Worm (Caenorhabditis elegans): ENCODE measurements around the gene R148.5.

The R148.5 gene

ce11 chrIII:3174985-3175384, 9.5 kb downstream of the R148.5 start, which contains the start of gene R148.3:
Gene R148.3 (plus strand): TSS chrIII:3175331.
- TF ChIP-seq T22C8.4 (GFP tag; IDR thresholded peaks at IDR 0.05) (peak; percentile 8; the same call in 1 of the 2 replicates), flt-1 (GFP tag; IDR thresholded peaks at IDR 0.05) (peak; percentile 86), tab-1 (GFP tag; IDR thresholded peaks at IDR 0.05) (peak; percentile 85), klf-2 (GFP tag; conservative IDR thresholded peaks at IDR 0.05) (peak; percentile 80), cog-1 (tag; optimal IDR thresholded peaks at IDR 0.05) (peak; percentile 49), ztf-29 (GFP tag; IDR thresholded peaks at IDR 0.05) (peak; percentile 78), ref-1 (GFP tag; conservative IDR thresholded peaks at IDR 0.05) (peak; percentile 64; the same call in 1 of the 2 replicates), med-1 (GFP tag; optimal IDR thresholded peaks at IDR 0.05; ENCODE audit: insufficient read depth) (peak; percentile 93), ztf-23 (GFP tag; IDR thresholded peaks at IDR 0.05) (peak; percentile 92)

ce11 chrIII:3176775-3177174, 11.3 kb downstream of the R148.5 start:
- TF ChIP-seq T22C8.4 (GFP tag; IDR thresholded peaks at IDR 0.05) (no peak), ref-1 (GFP tag; conservative IDR thresholded peaks at IDR 0.05) (no peak), ztf-29 (GFP tag; IDR thresholded peaks at IDR 0.05) (no peak), cog-1 (tag; optimal IDR thresholded peaks at IDR 0.05) (no peak), med-1 (GFP tag; optimal IDR thresholded peaks at IDR 0.05; ENCODE audit: insufficient read depth) (no peak), flt-1 (GFP tag; IDR thresholded peaks at IDR 0.05) (no peak), klf-2 (GFP tag; conservative IDR thresholded peaks at IDR 0.05) (no peak), tab-1 (GFP tag; IDR thresholded peaks at IDR 0.05) (no peak), ztf-23 (GFP tag; IDR thresholded peaks at IDR 0.05) (no peak)

- TF ChIP-seq ref-1 (GFP tag; conservative IDR thresholded peaks at IDR 0.05), result no peak
- TF ChIP-seq med-1 (GFP tag; optimal IDR thresholded peaks at IDR 0.05; ENCODE audit: insufficient read depth), result no peak
- no peak for TF ChIP-seq T22C8.4 (GFP tag; IDR thresholded peaks at IDR 0.05)
- no peak for TF ChIP-seq cog-1 (tag; optimal IDR thresholded peaks at IDR 0.05)
- no peak for TF ChIP-seq tab-1 (GFP tag; IDR thresholded peaks at IDR 0.05)
- TF ChIP-seq ztf-23 (GFP tag; IDR thresholded peaks at IDR 0.05), result no peak
- no peak for TF ChIP-seq ztf-29 (GFP tag; IDR thresholded peaks at IDR 0.05)
- TF ChIP-seq flt-1 (GFP tag; IDR thresholded peaks at IDR 0.05), result no peak
- no peak for TF ChIP-seq klf-2 (GFP tag; conservative IDR thresholded peaks at IDR 0.05)
These were observed 14.4 kb downstream of the R148.5 start for ce11 chrIII:3179855-3180254.

- TF ChIP-seq ztf-29 (GFP tag; IDR thresholded peaks at IDR 0.05) (no peak), tab-1 (GFP tag; IDR thresholded peaks at IDR 0.05) (no peak), flt-1 (GFP tag; IDR thresholded peaks at IDR 0.05) (no peak), cog-1 (tag; optimal IDR thresholded peaks at IDR 0.05) (no peak), T22C8.4 (GFP tag; IDR thresholded peaks at IDR 0.05) (no peak), med-1 (GFP tag; optimal IDR thresholded peaks at IDR 0.05; ENCODE audit: insufficient read depth) (no peak), ref-1 (GFP tag; conservative IDR thresholded peaks at IDR 0.05) (no peak), ztf-23 (GFP tag; IDR thresholded peaks at IDR 0.05) (no peak), klf-2 (GFP tag; conservative IDR thresholded peaks at IDR 0.05) (no peak)
These were observed 17.9 kb downstream of the R148.5 start, which contains the start of gene lmtr-5 for ce11 chrIII:3183377-3183776. Gene lmtr-5 (plus strand): TSS chrIII:3183677.

ce11 chrIII:3185232-3185631, 19.8 kb downstream of the R148.5 start:
- no peak for TF ChIP-seq T22C8.4 (GFP tag; IDR thresholded peaks at IDR 0.05)

- no peak for TF ChIP-seq ref-1 (GFP tag; conservative IDR thresholded peaks at IDR 0.05)
- TF ChIP-seq cog-1 (tag; optimal IDR thresholded peaks at IDR 0.05), result no peak
- no peak for TF ChIP-seq tab-1 (GFP tag; IDR thresholded peaks at IDR 0.05)
These were observed 20.5 kb downstream of the R148.5 start, which contains the start of gene mks-1 for ce11 chrIII:3185980-3186379. Gene mks-1 (plus strand): TSS chrIII:3186280.

ce11 chrIII:3188564-3188963, 23.1 kb downstream of the R148.5 start:
- TF ChIP-seq ref-1 (GFP tag; conservative IDR thresholded peaks at IDR 0.05) (no peak), flt-1 (GFP tag; IDR thresholded peaks at IDR 0.05) (no peak), T22C8.4 (GFP tag; IDR thresholded peaks at IDR 0.05) (no peak), tab-1 (GFP tag; IDR thresholded peaks at IDR 0.05) (no peak)

- TF ChIP-seq flt-1 (GFP tag; IDR thresholded peaks at IDR 0.05), result no peak
- TF ChIP-seq klf-2 (GFP tag; conservative IDR thresholded peaks at IDR 0.05), result no peak
- TF ChIP-seq cog-1 (tag; optimal IDR thresholded peaks at IDR 0.05), result no peak
- TF ChIP-seq ref-1 (GFP tag; conservative IDR thresholded peaks at IDR 0.05), result no peak
- TF ChIP-seq ztf-23 (GFP tag; IDR thresholded peaks at IDR 0.05), result no peak
- TF ChIP-seq tab-1 (GFP tag; IDR thresholded peaks at IDR 0.05), result no peak
- TF ChIP-seq ztf-29 (GFP tag; IDR thresholded peaks at IDR 0.05), result no peak
- TF ChIP-seq T22C8.4 (GFP tag; IDR thresholded peaks at IDR 0.05), result no peak
- no peak for TF ChIP-seq med-1 (GFP tag; optimal IDR thresholded peaks at IDR 0.05; ENCODE audit: insufficient read depth)
These were observed 25.2 kb downstream of the R148.5 start for ce11 chrIII:3190660-3191059.

ce11 chrIII:3191195-3191594, 25.8 kb downstream of the R148.5 start, which contains the start of gene R148.8:
Gene R148.8 (plus strand): TSS chrIII:3191495.
- TF ChIP-seq ztf-23 (GFP tag; IDR thresholded peaks at IDR 0.05) (no peak), flt-1 (GFP tag; IDR thresholded peaks at IDR 0.05) (no peak), cog-1 (tag; optimal IDR thresholded peaks at IDR 0.05) (no peak), T22C8.4 (GFP tag; IDR thresholded peaks at IDR 0.05) (no peak), ztf-29 (GFP tag; IDR thresholded peaks at IDR 0.05) (no peak)

ce11 chrIII:3191729-3192128, 26.3 kb downstream of the R148.5 start:
- TF ChIP-seq ref-1 (GFP tag; conservative IDR thresholded peaks at IDR 0.05), result no peak
- TF ChIP-seq T22C8.4 (GFP tag; IDR thresholded peaks at IDR 0.05), result no peak
- no peak for TF ChIP-seq cog-1 (tag; optimal IDR thresholded peaks at IDR 0.05)
- TF ChIP-seq ztf-29 (GFP tag; IDR thresholded peaks at IDR 0.05), result no peak
- no peak for TF ChIP-seq tab-1 (GFP tag; IDR thresholded peaks at IDR 0.05)

ce11 chrIII:3197904-3198303, 32.5 kb downstream of the R148.5 start:
- TF ChIP-seq T22C8.4 (GFP tag; IDR thresholded peaks at IDR 0.05), result no peak
- no peak for TF ChIP-seq ztf-29 (GFP tag; IDR thresholded peaks at IDR 0.05)
- no peak for TF ChIP-seq ztf-23 (GFP tag; IDR thresholded peaks at IDR 0.05)
- no peak for TF ChIP-seq tab-1 (GFP tag; IDR thresholded peaks at IDR 0.05)
- no peak for TF ChIP-seq med-1 (GFP tag; optimal IDR thresholded peaks at IDR 0.05; ENCODE audit: insufficient read depth)
- no peak for TF ChIP-seq klf-2 (GFP tag; conservative IDR thresholded peaks at IDR 0.05)
- no peak for TF ChIP-seq ref-1 (GFP tag; conservative IDR thresholded peaks at IDR 0.05)
- no peak for TF ChIP-seq flt-1 (GFP tag; IDR thresholded peaks at IDR 0.05)
- TF ChIP-seq cog-1 (tag; optimal IDR thresholded peaks at IDR 0.05), result no peak

All from whole organism, midembryonic.